Fruit fly (Drosophila melanogaster): Measurements from ENCODE around the gene Gr10a.

The Gr10a gene

DNA sequence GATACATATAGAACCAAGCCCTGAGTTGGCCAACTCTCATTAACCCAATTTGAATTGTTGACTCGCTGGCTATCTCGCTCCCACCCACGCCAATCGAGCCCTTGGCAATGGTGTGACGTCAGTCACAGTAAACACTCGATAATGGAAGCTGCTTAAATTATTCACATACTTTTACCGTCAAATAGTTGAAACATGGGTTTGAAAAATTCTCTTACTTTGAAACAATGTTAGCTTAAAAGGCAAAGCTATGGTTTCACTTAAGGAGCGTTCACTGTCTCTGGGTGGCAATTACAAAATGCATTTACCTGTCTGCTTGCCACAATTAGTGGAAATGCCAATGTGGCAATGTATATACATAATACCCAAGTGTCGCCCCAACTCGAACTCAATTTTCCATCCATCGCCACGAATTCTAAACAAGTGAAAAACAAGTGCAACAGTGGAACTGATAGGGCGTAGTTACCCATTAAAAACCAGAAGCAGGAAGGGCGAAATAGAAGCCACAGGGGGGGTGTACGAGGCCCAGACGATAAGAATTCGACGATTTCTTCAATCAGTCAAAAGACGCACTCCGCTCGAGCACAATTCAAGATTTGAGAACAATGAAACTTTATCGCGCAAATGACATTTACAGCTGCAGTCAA is 32.4 kb upstream of the Gr10a start (continued):
- TF ChIP-seq Oaz (GFP tag; IDR thresholded peaks at IDR 0.05) (peak; percentile 79), tx (GFP tag; optimal IDR thresholded peaks at IDR 0.05) (peak; percentile 80), Ssrp (tag; optimal IDR thresholded peaks at IDR 0.05) (peak; percentile 77), grn (GFP tag; optimal IDR thresholded peaks at IDR 0.05) (peak; percentile 46), gfzf (GFP tag; optimal IDR thresholded peaks at IDR 0.05) (no peak), CG15073 (GFP tag; optimal IDR thresholded peaks at IDR 0.05) (no peak), NK7.1 (GFP tag; optimal IDR thresholded peaks at IDR 0.05) (peak; percentile 61), pum (GFP tag; optimal IDR thresholded peaks at IDR 0.05) (peak; percentile 77), CG9727 (GFP tag; optimal IDR thresholded peaks at IDR 0.05) (peak; percentile 72), Bteb2 (GFP tag; optimal IDR thresholded peaks at IDR 0.05) (peak; percentile 73), crol (GFP tag; IDR thresholded peaks at IDR 0.05) (peak; percentile 81), Rfx (GFP tag; IDR thresholded peaks at IDR 0.05) (peak; percentile 91), NC2β (GFP tag; optimal IDR thresholded peaks at IDR 0.05) (peak; percentile 73), h (optimal IDR thresholded peaks at IDR 0.05) (no peak), CG12659 (GFP tag; optimal IDR thresholded peaks at IDR 0.05) (peak; percentile 86), vnd (GFP tag; IDR thresholded peaks at IDR 0.05; ENCODE audit: partially characterized antibody) (no peak), H2.0 (GFP tag; IDR thresholded peaks at IDR 0.05) (peak; percentile 85), CG15011 (GFP tag; optimal IDR thresholded peaks at IDR 0.05) (peak; percentile 60), kay (GFP tag; optimal IDR thresholded peaks at IDR 0.05) (peak; percentile 61), Camta (GFP tag; optimal IDR thresholded peaks at IDR 0.05) (peak; percentile 82), CG32767 (GFP tag; IDR thresholded peaks at IDR 0.05) (peak; percentile 84), Tbp (GFP tag; optimal IDR thresholded peaks at IDR 0.05) (no peak), chif (GFP tag; optimal IDR thresholded peaks at IDR 0.05) (peak; percentile 86 to 88), peb (GFP tag; IDR thresholded peaks at IDR 0.05) (peak; percentile 69), CG11695 (GFP tag; IDR thresholded peaks at IDR 0.05) (peak; percentile 87), vfl (GFP tag; optimal IDR thresholded peaks at IDR 0.05) (peak; percentile 65), grau (tag; optimal IDR thresholded peaks at IDR 0.05) (peak; percentile 97), CG12104 (GFP tag; optimal IDR thresholded peaks at IDR 0.05) (peak; percentile 70), Ptx1 (GFP tag; IDR thresholded peaks at IDR 0.05) (peak; percentile 90), CG5953 (GFP tag; IDR thresholded peaks at IDR 0.05) (peak; percentile 89), CG10959 (GFP tag; IDR thresholded peaks at IDR 0.05) (peak; percentile 62), chn (GFP tag; optimal IDR thresholded peaks at IDR 0.05) (peak; percentile 71), Taf1 (GFP tag; IDR thresholded peaks at IDR 0.05) (peak; percentile 65), Sox100B (GFP tag; optimal IDR thresholded peaks at IDR 0.05) (peak; percentile 70), lov (optimal IDR thresholded peaks at IDR 0.05) (no peak), lov (GFP tag; IDR thresholded peaks at IDR 0.05) (peak; percentile 51; the same call in 1 of the 3 replicates), CG30020 (tag; optimal IDR thresholded peaks at IDR 0.05) (peak; percentile 34), CG5245 (GFP tag; optimal IDR thresholded peaks at IDR 0.05) (peak; percentile 74), CG3847 (GFP tag; IDR thresholded peaks at IDR 0.05) (peak; percentile 82), Chrac-16 (GFP tag; optimal IDR thresholded peaks at IDR 0.05) (peak; percentile 74), cad (GFP tag; optimal IDR thresholded peaks at IDR 0.05) (no peak), CG4360 (GFP tag; IDR thresholded peaks at IDR 0.05) (peak; percentile 52), CG11247 (GFP tag; IDR thresholded peaks at IDR 0.05) (peak; percentile 90), pita (GFP tag; optimal IDR thresholded peaks at IDR 0.05) (no peak), CG14965 (GFP tag; optimal IDR thresholded peaks at IDR 0.05; ENCODE audit: borderline replicate concordance) (peak; percentile 35), CG13894 (tag; optimal IDR thresholded peaks at IDR 0.05) (peak; percentile 71), Blimp-1 (GFP tag; optimal IDR thresholded peaks at IDR 0.05) (peak; percentile 76), CG13296 (GFP tag; optimal IDR thresholded peaks at IDR 0.05) (peak; percentile 90), Hey (tag; optimal IDR thresholded peaks at IDR 0.05) (peak; percentile 60), CG10321 (GFP tag; IDR thresholded peaks at IDR 0.05) (peak; percentile 63), ato (GFP tag; IDR thresholded peaks at IDR 0.05; ENCODE audit: partially characterized antibody) (no peak)
